Worm (Caenorhabditis elegans) whole organism, mixed stage, embryonic: ENCODE measurements around the gene F55G1.7.

Source experiments
- blmp-1 ChIP-seq: fragments of 150-350 bp; optimal IDR thresholded peaks from 2 replicates; lab custom pipeline; 2014; ENCODE audit warnings: missing biosample characterization, missing genetic modification characterization
- ceh-43 ChIP-seq: fragments of 200-800 bp; sonication (Bioruptor generic); optimal IDR thresholded peaks from 2 replicates; lab custom pipeline; 2018; ENCODE audit warnings: mild to moderate bottlenecking, missing genetic modification characterization, moderate library complexity, missing compliant biosample characterization
- elt-3 ChIP-seq: fragments of 150-350 bp; optimal IDR thresholded peaks from 2 replicates; lab custom pipeline; 2014; ENCODE audit warnings: missing biosample characterization, missing genetic modification characterization
- flh-1 ChIP-seq: fragments of 200-800 bp; sonication (Bioruptor generic); optimal IDR thresholded peaks from 2 replicates; lab custom pipeline; 2018; ENCODE audit warnings: mild to moderate bottlenecking, missing genetic modification characterization, moderate library complexity, missing compliant biosample characterization
- lin-13 ChIP-seq: fragments of 150-350 bp; optimal IDR thresholded peaks from 2 replicates; lab custom pipeline; 2014; ENCODE audit warnings: missing biosample characterization, missing genetic modification characterization
- lsy-2 ChIP-seq: fragments of 150-350 bp; optimal IDR thresholded peaks from 2 replicates; lab custom pipeline; 2014; ENCODE audit warnings: missing biosample characterization, missing genetic modification characterization
- nhr-28 ChIP-seq: fragments of 150-350 bp; optimal IDR thresholded peaks from 2 replicates; lab custom pipeline; 2014; ENCODE audit warnings: missing biosample characterization, missing genetic modification characterization
- unc-39 ChIP-seq: fragments of 150-350 bp; optimal IDR thresholded peaks from 2 replicates; lab custom pipeline; 2014; ENCODE audit warnings: missing biosample characterization, missing genetic modification characterization

DNA sequence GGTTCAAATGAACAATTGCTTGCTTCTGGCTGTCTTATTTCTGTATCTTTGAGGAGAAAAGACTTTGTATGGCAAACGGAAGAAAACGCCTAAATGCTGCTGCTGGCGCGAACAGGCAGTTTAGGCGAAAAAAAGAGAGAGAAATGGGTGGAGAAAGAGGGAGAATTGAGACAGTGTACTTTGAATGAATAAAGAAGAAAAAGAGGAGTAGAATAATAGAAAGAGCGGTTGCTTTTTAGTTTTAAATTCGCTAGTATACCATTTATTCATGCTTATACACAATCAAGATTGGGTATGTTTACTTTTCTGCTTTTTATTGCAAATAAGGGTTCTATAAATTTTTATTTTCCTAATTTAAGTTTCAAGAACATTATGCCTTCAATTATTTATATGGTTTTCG is 30.3 kb downstream of the F55G1.7 start:
- TF ChIP-seq ceh-43, result no peak
- TF ChIP-seq elt-3 (tag; lab: Kevin White, UChicago), result no peak
- no peak for TF ChIP-seq nhr-28 (tag; lab: Kevin White, UChicago)
- TF ChIP-seq blmp-1 (tag; lab: Kevin White, UChicago), result no peak
- no peak for TF ChIP-seq lsy-2 (tag; lab: Kevin White, UChicago)
- TF ChIP-seq flh-1 (GFP tag; lab: Kevin White, UChicago), result no peak
- TF ChIP-seq unc-39 (tag; lab: Kevin White, UChicago), result no peak
- TF ChIP-seq lin-13 (tag; lab: Kevin White, UChicago), result no peak
